Worm (Caenorhabditis elegans): ENCODE data around the gene ctl-1.

- no peak for TF ChIP-seq unc-62 (GFP tag; optimal IDR thresholded peaks at IDR 0.05 in 1 of 2)
- TF ChIP-seq unc-62 (tag; optimal IDR thresholded peaks at IDR 0.05) = no peak
- TF ChIP-seq nhr-28 (tag; optimal IDR thresholded peaks at IDR 0.05) = no peak
- no peak for TF ChIP-seq tra-1 (GFP tag; IDR thresholded peaks at IDR 0.05)
- TF ChIP-seq mxl-3 (GFP tag; optimal IDR thresholded peaks at IDR 0.05) = no peak
- no peak for TF ChIP-seq mes-2 (tag; optimal IDR thresholded peaks at IDR 0.05; ENCODE audit: poor library complexity, severe bottlenecking)
- peak; percentile 76 for TF ChIP-seq set-16 (GFP tag; IDR thresholded peaks at IDR 0.05)
- no peak for TF ChIP-seq daf-12 (tag; optimal IDR thresholded peaks at IDR 0.05)
- TF ChIP-seq ZK546.5 (tag; optimal IDR thresholded peaks at IDR 0.05) = no peak
- no peak for TF ChIP-seq F44E2.7 (GFP tag; IDR thresholded peaks at IDR 0.05)
- no peak for TF ChIP-seq F37D6.2 (tag; optimal IDR thresholded peaks at IDR 0.05)
- no peak for TF ChIP-seq nhr-102 (tag; optimal IDR thresholded peaks at IDR 0.05)
- no peak for TF ChIP-seq nhr-11 (tag; optimal IDR thresholded peaks at IDR 0.05)
Observed at ce11 chrII:14257943-14258342, 48.1 kb downstream of the ctl-1 start.

Measured in whole organism, L4 larva.